Worm (Caenorhabditis elegans) whole organism, young adult: ENCODE data around the gene F36H5.13.

Experiments used
- T07F8.4 ChIP-seq: sonication (generic microtip); optimal IDR thresholded peaks from 2 replicates; lab custom pipeline; 2016; ENCODE audit warnings: mild to moderate bottlenecking, missing genetic modification characterization, moderate library complexity, missing compliant biosample characterization
- ceh-79 ChIP-seq: sonication (generic microtip); optimal IDR thresholded peaks from 2 replicates; lab custom pipeline; 2017; ENCODE audit warnings: mild to moderate bottlenecking, missing genetic modification characterization, missing compliant biosample characterization
- let-607 ChIP-seq, 2 experiments: fragments of 200-800 bp in 1 of 2; sonication (Bioruptor generic) in 1 of 2; sonication (generic microtip) in 1 of 2; optimal IDR thresholded peaks; 2 replicates each; lab custom pipeline; 2016 to 2018; ENCODE audit warnings: mild to moderate bottlenecking in 2 of 2, missing compliant biosample characterization in 2 of 2, missing genetic modification characterization in 2 of 2, moderate library complexity in 2 of 2, missing genotype in 1 of 2
- pha-4 ChIP-seq: fragments of 150-350 bp; sonication (generic microtip); optimal IDR thresholded peaks from 2 replicates; lab custom pipeline; 2014; ENCODE audit warnings: missing biosample characterization, missing genetic modification reagents, missing genetic modification characterization
- rcor-1 ChIP-seq: fragments of 200-800 bp; sonication (Bioruptor generic); IDR thresholded peaks from 2 replicates; pipeline ENCODE4 v1.3.6; 2022; ENCODE audit warnings: missing genetic modification reagents, missing genetic modification characterization, missing compliant biosample characterization
- unc-62 ChIP-seq: fragments of 150-350 bp; optimal IDR thresholded peaks from 2 replicates; lab custom pipeline; 2014; ENCODE audit warnings: missing biosample characterization, missing genetic modification reagents, missing genetic modification characterization

- TF ChIP-seq pha-4 (tag; lab: Kevin White, UChicago): no peak
- no peak for TF ChIP-seq rcor-1 (GFP tag; lab: Robert Waterston, UW)
- TF ChIP-seq unc-62 (GFP tag; lab: Kevin White, UChicago): no peak
- TF ChIP-seq ceh-79 (tag; lab: Kevin White, UChicago): no peak
- TF ChIP-seq let-607 (tag; optimal IDR thresholded peaks at IDR 0.05; lab: Kevin White, UChicago): no peak
- TF ChIP-seq T07F8.4 (tag; lab: Kevin White, UChicago): no peak
These were observed 6.7 kb upstream of the F36H5.13 start, which contains the start of gene F36H5.10 for ce11 chrII:1757033-1757432.
